Fruit fly (Drosophila melanogaster): ENCODE results near the gene Mur18B.

Gene Mur18B

DNA sequence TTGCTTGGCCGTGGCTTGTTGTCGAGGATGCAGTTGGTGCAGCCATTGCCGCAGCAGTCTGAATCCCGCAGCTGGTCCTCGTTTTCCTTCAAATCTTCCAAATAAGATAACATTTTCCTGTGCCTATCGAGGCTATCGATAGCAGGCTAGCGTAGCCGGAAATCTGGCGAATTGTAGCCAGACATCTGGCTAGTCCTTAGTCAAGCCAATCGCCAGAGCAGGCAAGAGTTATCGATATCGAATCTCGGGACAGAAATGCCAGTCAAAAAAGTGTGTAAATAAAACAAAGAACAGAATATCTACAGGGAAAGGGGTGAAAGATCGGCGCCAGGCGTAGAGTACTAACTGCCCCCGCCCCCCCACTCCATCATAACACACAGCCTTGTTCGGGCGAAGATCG is 19.7 kb upstream of the Mur18B start, which contains the start of the genes CG7914 and CG14194 (continued):
- TF ChIP-seq CG34422 (GFP tag; IDR thresholded peaks at IDR 0.05), result peak; percentile 16; the same call in 1 of the 3 replicates
- TF ChIP-seq sens-2 (GFP tag; IDR thresholded peaks at IDR 0.05), result no peak
- peak; percentile 75 for TF ChIP-seq Scr (GFP tag; IDR thresholded peaks at IDR 0.05; ENCODE audit: partially characterized antibody)
- no peak for TF ChIP-seq Xrp1 (GFP tag; IDR thresholded peaks at IDR 0.05)
- TF ChIP-seq wor (GFP tag; IDR thresholded peaks at IDR 0.05), result no peak
- TF ChIP-seq CG30020 (tag; optimal IDR thresholded peaks at IDR 0.05), result peak; percentile 17
- peak; percentile 87 for TF ChIP-seq Bgb (GFP tag; IDR thresholded peaks at IDR 0.05; ENCODE audit: partially characterized antibody)
- no peak for TF ChIP-seq CG13424 (tag; optimal IDR thresholded peaks at IDR 0.05)
- TF ChIP-seq CG34376 (GFP tag; optimal IDR thresholded peaks at IDR 0.05), result peak; percentile 2
- TF ChIP-seq Aef1 (GFP tag; IDR thresholded peaks at IDR 0.05), result no peak
- TF ChIP-seq CoRest (tag; optimal IDR thresholded peaks at IDR 0.05), result peak; percentile 14
- TF ChIP-seq nmo (GFP tag; optimal IDR thresholded peaks at IDR 0.05), result peak; percentile 8
- TF ChIP-seq Fer3 (tag; optimal IDR thresholded peaks at IDR 0.05), result no peak
- TF ChIP-seq CG14050 (GFP tag; IDR thresholded peaks at IDR 0.05), result no peak
- TF ChIP-seq CG15514 (GFP tag; optimal IDR thresholded peaks at IDR 0.05), result peak; percentile 58
- peak; percentile 22 for TF ChIP-seq phol (tag; optimal IDR thresholded peaks at IDR 0.05)
- peak; percentile 74 for TF ChIP-seq sna (GFP tag; IDR thresholded peaks at IDR 0.05; ENCODE audit: partially characterized antibody)
- TF ChIP-seq CG17802 (tag; optimal IDR thresholded peaks at IDR 0.05), result peak; percentile 10
- TF ChIP-seq stwl (tag; optimal IDR thresholded peaks at IDR 0.05), result peak; percentile 56
- 0 out of 3 replicates have a peak, but pooled peaks have one; percentile 27 for TF ChIP-seq dysf (GFP tag; IDR thresholded peaks at IDR 0.05)
- no peak for TF ChIP-seq ewg (GFP tag; optimal IDR thresholded peaks at IDR 0.05)
- TF ChIP-seq CG9932 (GFP tag; IDR thresholded peaks at IDR 0.05), result peak; percentile 15; the same call in 1 of the 2 replicates
- no peak for TF ChIP-seq cad (GFP tag; optimal IDR thresholded peaks at IDR 0.05)
- peak; percentile 74 for TF ChIP-seq MESR4 (GFP tag; optimal IDR thresholded peaks at IDR 0.05)
- TF ChIP-seq Ets97D (GFP tag; optimal IDR thresholded peaks at IDR 0.05), result peak; percentile 27
- peak; percentile 91 for TF ChIP-seq CG6791 (GFP tag; IDR thresholded peaks at IDR 0.05; ENCODE audit: partially characterized antibody)
- TF ChIP-seq grau (tag; optimal IDR thresholded peaks at IDR 0.05), result peak; percentile 14
- TF ChIP-seq ham (GFP tag; IDR thresholded peaks at IDR 0.05), result no peak
- TF ChIP-seq Kr (GFP tag; optimal IDR thresholded peaks at IDR 0.05), result no peak
- peak; percentile 3 for TF ChIP-seq nom (GFP tag; optimal IDR thresholded peaks at IDR 0.05)
- no peak for TF ChIP-seq ttk (GFP tag; IDR thresholded peaks at IDR 0.05)
- no peak for TF ChIP-seq ftz-f1 (GFP tag; optimal IDR thresholded peaks at IDR 0.05)
- TF ChIP-seq hbn (GFP tag; IDR thresholded peaks at IDR 0.05; ENCODE audit: partially characterized antibody), result peak; percentile 69; the same call in 1 of the 2 replicates
- TF ChIP-seq zen2 (GFP tag; IDR thresholded peaks at IDR 0.05; ENCODE audit: partially characterized antibody), result peak; percentile 75

DNA sequence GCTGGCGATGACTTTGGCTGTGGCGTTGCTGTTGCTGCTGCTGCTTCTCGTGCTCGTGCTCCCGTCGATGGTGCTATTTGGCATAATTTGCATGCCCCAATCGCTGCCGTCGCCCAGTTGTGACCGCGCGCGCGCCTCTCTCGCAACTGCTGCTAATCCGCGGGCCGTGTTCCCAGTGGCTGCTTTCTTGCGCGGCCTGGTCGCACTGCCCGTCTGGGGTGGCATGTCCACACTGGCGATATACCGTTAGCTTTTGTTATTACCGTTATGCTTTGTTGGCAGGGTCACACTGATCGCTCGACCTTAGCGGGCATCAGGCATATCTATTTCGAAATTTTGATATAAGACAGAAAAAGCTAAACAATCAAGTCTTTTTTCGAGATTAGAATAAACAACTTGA is 11.4 kb upstream of the Mur18B start, which contains the start of gene CG7990:
Gene CG7990, minus strand, starts transcription at position 350 of the 400 bp plus-strand sequence.
- TF ChIP-seq TFAM (GFP tag; optimal IDR thresholded peaks at IDR 0.05), result no peak
- no peak for TF ChIP-seq CG32767 (GFP tag; IDR thresholded peaks at IDR 0.05)
- no peak for TF ChIP-seq sens-2 (GFP tag; IDR thresholded peaks at IDR 0.05)
- TF ChIP-seq CG17359 (tag; optimal IDR thresholded peaks at IDR 0.05), result no peak
- 0 out of 2 replicates have a peak, but pooled peaks have one; percentile 13 for TF ChIP-seq inv (GFP tag; IDR thresholded peaks at IDR 0.05; ENCODE audit: partially characterized antibody)
- no peak for TF ChIP-seq CG11723 (GFP tag; optimal IDR thresholded peaks at IDR 0.05)
- no peak for TF ChIP-seq CG16863 (GFP tag; optimal IDR thresholded peaks at IDR 0.05)
- TF ChIP-seq Fer3 (tag; optimal IDR thresholded peaks at IDR 0.05), result no peak
- no peak for TF ChIP-seq z (GFP tag; IDR thresholded peaks at IDR 0.05)
- TF ChIP-seq wek (GFP tag; optimal IDR thresholded peaks at IDR 0.05), result no peak
- TF ChIP-seq CG1233 (GFP tag; optimal IDR thresholded peaks at IDR 0.05), result no peak
- no peak for TF ChIP-seq sr (GFP tag; IDR thresholded peaks at IDR 0.05)
- no peak for TF ChIP-seq zen (tag; optimal IDR thresholded peaks at IDR 0.05)
- no peak for TF ChIP-seq CG7987 (GFP tag; optimal IDR thresholded peaks at IDR 0.05)
- TF ChIP-seq CG13624 (GFP tag; optimal IDR thresholded peaks at IDR 0.05), result no peak
- no peak for TF ChIP-seq ham (GFP tag; IDR thresholded peaks at IDR 0.05)
- TF ChIP-seq CG7745 (tag; optimal IDR thresholded peaks at IDR 0.05), result no peak
- TF ChIP-seq luna (GFP tag; optimal IDR thresholded peaks at IDR 0.05), result no peak
- TF ChIP-seq lmd (GFP tag; IDR thresholded peaks at IDR 0.05), result no peak
- TF ChIP-seq CG2202 (tag; optimal IDR thresholded peaks at IDR 0.05), result no peak
